Fruit fly (Drosophila melanogaster) whole organism, embryonic: ENCODE measurements around the gene CG12289.
A peak's percentile ranks its signal among the peaks of the same experiment; 100 is the strongest.

Source experiments
- Atf-2 ChIP-seq: fragments of 200-800 bp; sonication (Bioruptor generic); optimal IDR thresholded peaks from 2 replicates; lab custom pipeline; 2016; ENCODE audit warnings: missing biosample characterization, missing genetic modification characterization
- Awh ChIP-seq: fragments of 200-800 bp; sonication (Bioruptor generic); IDR thresholded peaks from 2 replicates; pipeline ENCODE4, ENCODE4 v1.3.6; 2022; ENCODE audit warnings: missing biosample characterization, missing genetic modification characterization
- CG1024 ChIP-seq: fragments of 200-800 bp; sonication (Bioruptor generic); IDR thresholded peaks from 2 replicates; pipeline ENCODE4 v1.3.6; 2022; ENCODE audit warnings: missing biosample characterization, missing genetic modification characterization
- CG10431 ChIP-seq: fragments of 200-800 bp; sonication (Bioruptor generic); optimal IDR thresholded peaks from 3 replicates; lab custom pipeline; 2018; ENCODE audit warnings: missing biosample characterization, mild to moderate bottlenecking, missing genetic modification characterization
- CG10654 ChIP-seq: fragments of 200-800 bp; sonication (Bioruptor generic); optimal IDR thresholded peaks from 2 replicates; lab custom pipeline; 2016; ENCODE audit warnings: missing biosample characterization, missing genetic modification characterization
- CG12155 ChIP-seq: fragments of 200-800 bp; sonication (Bioruptor generic); optimal IDR thresholded peaks from 3 replicates; lab custom pipeline; 2016; ENCODE audit warnings: missing biosample characterization, missing genetic modification characterization
- CG12659 ChIP-seq: fragments of 200-800 bp; sonication (Bioruptor generic); optimal IDR thresholded peaks from 3 replicates; lab custom pipeline; 2017; ENCODE audit warnings: mild to moderate bottlenecking, missing biosample characterization, missing genetic modification reagents, missing genetic modification characterization
- CG13894 ChIP-seq: fragments of 200-800 bp; sonication (Bioruptor generic); optimal IDR thresholded peaks from 3 replicates; lab custom pipeline; 2018; ENCODE audit warnings: missing biosample characterization, mild to moderate bottlenecking, missing genetic modification characterization, moderate library complexity
- CG16863 ChIP-seq: fragments of 200-800 bp; sonication (Bioruptor generic); optimal IDR thresholded peaks from 3 replicates; lab custom pipeline; 2016; ENCODE audit warnings: missing biosample characterization, missing genetic modification characterization
- CG17612 ChIP-seq: fragments of 200-800 bp; sonication (Bioruptor generic); IDR thresholded peaks from 2 replicates; pipeline ENCODE4 v1.3.6; 2022; ENCODE audit warnings: missing biosample characterization, missing genetic modification characterization
- CG17802 ChIP-seq: fragments of 200-800 bp; sonication (Bioruptor generic); optimal IDR thresholded peaks from 2 replicates; lab custom pipeline; 2018; ENCODE audit warnings: missing biosample characterization, mild to moderate bottlenecking, missing genetic modification characterization, moderate library complexity
- CG18476 ChIP-seq: fragments of 200-800 bp; sonication (Bioruptor generic); optimal IDR thresholded peaks from 2 replicates; lab custom pipeline; 2016; ENCODE audit warnings: missing biosample characterization, mild to moderate bottlenecking, missing genetic modification characterization
- CG2116 ChIP-seq: fragments of 200-800 bp; sonication (Bioruptor generic); optimal IDR thresholded peaks from 3 replicates; lab custom pipeline; 2018; ENCODE audit warnings: missing biosample characterization, mild to moderate bottlenecking, missing genetic modification characterization
- CG2120 ChIP-seq: fragments of 200-800 bp; sonication (Bioruptor generic); optimal IDR thresholded peaks from 3 replicates; lab custom pipeline; 2016; ENCODE audit warnings: missing biosample characterization, missing genetic modification characterization
- CG30403 ChIP-seq: fragments of 200-800 bp; sonication (Bioruptor generic); optimal IDR thresholded peaks from 3 replicates; lab custom pipeline; 2016; ENCODE audit warnings: missing biosample characterization, missing genetic modification characterization
- CG3065 ChIP-seq: fragments of 200-800 bp; sonication (Bioruptor generic); optimal IDR thresholded peaks from 2 replicates; lab custom pipeline; 2016; ENCODE audit warnings: missing biosample characterization, missing genetic modification characterization
- CG31365 ChIP-seq: fragments of 200-800 bp; sonication (Bioruptor generic); optimal IDR thresholded peaks from 2 replicates; lab custom pipeline; 2018; ENCODE audit warnings: missing biosample characterization, mild to moderate bottlenecking, missing genetic modification characterization
- CG4328 ChIP-seq: fragments of 200-800 bp; sonication (Bioruptor generic); optimal IDR thresholded peaks from 3 replicates; lab custom pipeline; 2017; ENCODE audit warnings: missing biosample characterization, missing genetic modification reagents, missing genetic modification characterization
- CG4617 ChIP-seq: fragments of 200-800 bp; sonication (Bioruptor generic); optimal IDR thresholded peaks from 3 replicates; lab custom pipeline; 2016; ENCODE audit warnings: missing biosample characterization, missing genetic modification characterization, borderline replicate concordance
- CG6791 ChIP-seq: fragments of 200-800 bp; sonication (Bioruptor generic); IDR thresholded peaks from 3 replicates; pipeline ENCODE4 v1.3.6; 2022; ENCODE audit warnings: missing biosample characterization, missing genetic modification characterization; ENCODE audit not compliant: partially characterized antibody
- CG7271 ChIP-seq: fragments of 200-800 bp; sonication (Bioruptor generic); optimal IDR thresholded peaks from 2 replicates; lab custom pipeline; 2018; ENCODE audit warnings: missing biosample characterization, mild to moderate bottlenecking, missing genetic modification characterization, moderate library complexity
- CG7372 ChIP-seq: fragments of 200-800 bp; sonication (Bioruptor generic); IDR thresholded peaks from 2 replicates; pipeline ENCODE4 v1.3.6; 2022; ENCODE audit warnings: missing biosample characterization, missing genetic modification characterization
- CG7839 ChIP-seq: fragments of 200-800 bp; sonication (Bioruptor generic); optimal IDR thresholded peaks from 3 replicates; lab custom pipeline; 2018; ENCODE audit warnings: missing biosample characterization, mild to moderate bottlenecking, missing genetic modification characterization, moderate library complexity
- CG8281 ChIP-seq: fragments of 200-800 bp; sonication (Bioruptor generic); optimal IDR thresholded peaks from 2 replicates; lab custom pipeline; 2018; ENCODE audit warnings: missing biosample characterization, mild to moderate bottlenecking, missing genetic modification characterization, moderate library complexity
- CG8359 ChIP-seq: fragments of 200-800 bp; sonication (Bioruptor generic); optimal IDR thresholded peaks from 2 replicates; lab custom pipeline; 2017; ENCODE audit warnings: missing biosample characterization, mild to moderate bottlenecking, missing genetic modification characterization, borderline replicate concordance
- CG9876 ChIP-seq: fragments of 200-800 bp; sonication (Bioruptor generic); optimal IDR thresholded peaks from 2 replicates; lab custom pipeline; 2016; ENCODE audit warnings: missing biosample characterization, missing genetic modification characterization
- CoRest ChIP-seq: fragments of 200-800 bp; sonication (Bioruptor generic); optimal IDR thresholded peaks from 3 replicates; lab custom pipeline; 2018; ENCODE audit warnings: missing biosample characterization, mild to moderate bottlenecking, missing genetic modification characterization, moderate library complexity
- D ChIP-seq, 2 experiments: fragments of 200-800 bp in 1 of 2; fragments of >200 bp in 1 of 2; sonication (Bioruptor generic) in 1 of 2; optimal IDR thresholded peaks; 2 replicates in 1 of 2; 3 replicates in 1 of 2; lab custom pipeline; 2017; ENCODE audit warnings: mild to moderate bottlenecking in 1 of 2, missing biosample characterization in 1 of 2, missing genetic modification characterization in 1 of 2, missing genetic modification reagents in 1 of 2
- E2f1 ChIP-seq: fragments of 200-800 bp; sonication (Bioruptor generic); IDR thresholded peaks from 2 replicates; pipeline ENCODE4 v1.3.6; 2022; ENCODE audit warnings: missing biosample characterization, missing genetic modification characterization
- Ets65A ChIP-seq: fragments of 200-800 bp; sonication (Bioruptor generic); peaks from one replicate; lab custom pipeline; 2016; ENCODE audit warnings: missing biosample characterization, missing genetic modification characterization
- Gsc ChIP-seq: fragments of 200-800 bp; sonication (Bioruptor generic); IDR thresholded peaks from 2 replicates; pipeline ENCODE4 v1.3.6; 2022; ENCODE audit warnings: missing biosample characterization, missing genetic modification characterization
- Gug ChIP-seq: fragments of 200-800 bp; sonication (Bioruptor generic); IDR thresholded peaks from 4 replicates; pipeline ENCODE4 v1.3.6; 2022; ENCODE audit warnings: missing biosample characterization, missing genetic modification characterization
- Lhr ChIP-seq: fragments of 200-800 bp; sonication (Bioruptor generic); optimal IDR thresholded peaks from 3 replicates; lab custom pipeline; 2017; ENCODE audit warnings: mild to moderate bottlenecking, missing biosample characterization, missing genetic modification reagents, missing genetic modification characterization
- Myb ChIP-seq: fragments of 200-800 bp; sonication (Bioruptor generic); optimal IDR thresholded peaks from 2 replicates; lab custom pipeline; 2016; ENCODE audit warnings: missing biosample characterization, missing genetic modification characterization
- Opbp ChIP-seq: fragments of 200-800 bp; sonication (Bioruptor generic); IDR thresholded peaks from 3 replicates; pipeline ENCODE4 v1.3.6; 2022; ENCODE audit warnings: missing biosample characterization, missing genetic modification characterization; ENCODE audit not compliant: partially characterized antibody
- Rfx ChIP-seq: fragments of 200-800 bp; sonication (Bioruptor generic); IDR thresholded peaks from 2 replicates; pipeline ENCODE4 v1.3.6; 2022; ENCODE audit warnings: missing biosample characterization, missing genetic modification characterization
- cas ChIP-seq: fragments of 200-800 bp; sonication (Bioruptor generic); IDR thresholded peaks from 2 replicates; pipeline ENCODE4 v1.3.6; 2022; ENCODE audit warnings: missing biosample characterization, missing genetic modification characterization
- cwo ChIP-seq: fragments of 200-800 bp; sonication (Bioruptor generic); optimal IDR thresholded peaks from 3 replicates; lab custom pipeline; 2017; ENCODE audit warnings: missing biosample characterization, missing genetic modification characterization, mild to moderate bottlenecking, moderate library complexity, missing genetic modification reagents
- dan ChIP-seq: fragments of 200-800 bp; sonication (Bioruptor generic); IDR thresholded peaks from 2 replicates; pipeline ENCODE4 v1.3.6; 2022; ENCODE audit warnings: missing biosample characterization, missing genetic modification characterization
- danr ChIP-seq: fragments of 200-800 bp; sonication (Bioruptor generic); IDR thresholded peaks from 2 replicates; pipeline ENCODE4 v1.3.6; 2022; ENCODE audit warnings: missing biosample characterization, missing genetic modification characterization
- dpn ChIP-seq, 2 experiments: fragments of 200-800 bp; sonication (Bioruptor generic); optimal IDR thresholded peaks; 3 replicates each; lab custom pipeline; 2016; ENCODE audit warnings: missing biosample characterization in 2 of 2, missing genetic modification characterization in 2 of 2
- en ChIP-seq: fragments of 200-800 bp; sonication (Bioruptor generic); optimal IDR thresholded peaks from 2 replicates; lab custom pipeline; 2016; ENCODE audit warnings: missing biosample characterization, missing genetic modification characterization
- fd102C ChIP-seq: fragments of 200-800 bp; sonication (Bioruptor generic); optimal IDR thresholded peaks from 2 replicates; lab custom pipeline; 2018; ENCODE audit warnings: missing biosample characterization, mild to moderate bottlenecking, missing genetic modification characterization, moderate library complexity
- fd64A ChIP-seq: fragments of 200-800 bp; sonication (Bioruptor generic); optimal IDR thresholded peaks from 3 replicates; lab custom pipeline; 2018; ENCODE audit warnings: missing biosample characterization, mild to moderate bottlenecking, missing genetic modification characterization
- fd96Cb ChIP-seq: fragments of 200-800 bp; sonication (Bioruptor generic); optimal IDR thresholded peaks from 2 replicates; lab custom pipeline; 2018; ENCODE audit warnings: missing biosample characterization, mild to moderate bottlenecking, missing genetic modification characterization, moderate library complexity
- her ChIP-seq: fragments of 200-800 bp; sonication (Bioruptor generic); optimal IDR thresholded peaks from 2 replicates; lab custom pipeline; 2016; ENCODE audit warnings: missing biosample characterization, missing genetic modification characterization
- hth ChIP-seq: fragments of >200 bp; optimal IDR thresholded peaks from 2 replicates; lab custom pipeline; 2017; ENCODE audit warnings: inconsistent platforms
- nau ChIP-seq: fragments of 200-800 bp; sonication (Bioruptor generic); optimal IDR thresholded peaks from 3 replicates; lab custom pipeline; 2017; ENCODE audit warnings: missing biosample characterization, mild to moderate bottlenecking, missing genetic modification characterization, missing genetic modification reagents
- nerfin-2 ChIP-seq: fragments of 200-800 bp; sonication (Bioruptor generic); IDR thresholded peaks from 2 replicates; pipeline ENCODE4 v1.3.6; 2022; ENCODE audit warnings: missing biosample characterization, missing genetic modification characterization; ENCODE audit not compliant: partially characterized antibody
- sna ChIP-seq: fragments of 200-800 bp; sonication (Bioruptor generic); IDR thresholded peaks from 2 replicates; pipeline ENCODE4 v1.3.6; 2022; ENCODE audit warnings: missing biosample characterization, missing genetic modification characterization; ENCODE audit not compliant: partially characterized antibody

Gene CG12289

DNA sequence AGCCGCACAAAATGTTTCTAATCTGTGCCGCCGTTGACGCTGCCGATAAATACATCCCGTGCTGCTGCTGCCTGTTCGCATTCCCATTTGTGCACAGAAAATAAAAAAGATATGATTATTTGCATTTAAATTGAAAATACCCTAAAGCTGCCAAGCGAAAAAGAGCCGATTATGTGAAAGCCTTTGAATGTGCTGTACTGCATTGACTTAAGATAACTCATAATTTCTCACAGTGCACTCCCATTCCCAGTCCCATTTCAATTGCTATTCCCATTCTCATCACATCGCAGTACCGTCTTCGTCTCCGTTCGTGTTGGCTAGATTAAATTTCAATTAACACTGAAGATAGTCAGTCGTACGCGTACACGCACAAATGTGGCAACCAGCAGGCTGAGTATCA, 9.3 kb downstream of the CG12289 start (continued):
- TF ChIP-seq Awh (GFP tag; lab: Robert Waterston, UW) (no peak), CG13894 (no peak), Lhr (GFP tag; lab: Kevin White, UChicago) (no peak), nau (GFP tag; lab: Kevin White, UChicago) (peak; percentile 15), hth (lab: Kevin White, UChicago) (no peak), CG17802 (peak; percentile 28), CG12155 (GFP tag; lab: Kevin White, UChicago) (peak; percentile 21), CG7839 (tag; lab: Kevin White, UChicago) (peak; percentile 62), Opbp (GFP tag; lab: Robert Waterston, UW) (no peak), CG30403 (GFP tag; lab: Kevin White, UChicago) (peak; percentile 58), fd102C (no peak), CG4617 (GFP tag; lab: Kevin White, UChicago) (no peak), CG3065 (GFP tag; lab: Kevin White, UChicago) (no peak), dan (GFP tag; lab: Robert Waterston, UW) (no peak), fd64A (GFP tag; lab: Kevin White, UChicago) (no peak), her (GFP tag; lab: Kevin White, UChicago) (peak; percentile 7), CG10431 (GFP tag; lab: Kevin White, UChicago) (no peak), CG6791 (no peak), Atf-2 (GFP tag; lab: Kevin White, UChicago) (peak; percentile 42), Gug (GFP tag; lab: Robert Waterston, UW) (peak; percentile 69), cas (GFP tag; lab: Robert Waterston, UW) (no peak), CoRest (tag; lab: Kevin White, UChicago) (peak; percentile 40), danr (GFP tag; lab: Robert Waterston, UW) (no peak), fd96Cb (peak; percentile 62), CG10654 (GFP tag; lab: Kevin White, UChicago) (peak; percentile 1), Gsc (GFP tag; lab: Robert Waterston, UW) (0 out of 2 replicates have a peak, but pooled peaks have one; percentile 45), CG17612 (GFP tag; lab: Robert Waterston, UW) (no peak), sna (no peak), Myb (GFP tag; lab: Kevin White, UChicago) (peak; percentile 17), cwo (GFP tag; lab: Kevin White, UChicago) (peak; percentile 37), dpn (GFP tag; optimal IDR thresholded peaks at IDR 0.05; lab: Kevin White, UChicago) (peak; percentile 32 to 44), CG7271 (tag; lab: Kevin White, UChicago) (no peak), CG8281 (tag; lab: Kevin White, UChicago) (no peak), D (optimal IDR thresholded peaks at IDR 0.05; lab: Kevin White, UChicago) (no peak), D (GFP tag; optimal IDR thresholded peaks at IDR 0.05; lab: Kevin White, UChicago) (peak; percentile 57), CG1024 (GFP tag; lab: Robert Waterston, UW) (peak; percentile 55; the same call in 1 of the 2 replicates), CG4328 (GFP tag; lab: Kevin White, UChicago) (no peak), CG16863 (GFP tag; lab: Kevin White, UChicago) (peak; percentile 57), CG7372 (GFP tag; lab: Robert Waterston, UW) (peak; percentile 21; the same call in 1 of the 2 replicates), en (GFP tag; lab: Kevin White, UChicago) (no peak), CG8359 (GFP tag; lab: Kevin White, UChicago) (no peak), CG18476 (GFP tag; lab: Kevin White, UChicago) (no peak), CG31365 (tag; lab: Kevin White, UChicago) (no peak), CG2120 (GFP tag; lab: Kevin White, UChicago) (peak; percentile 53), nerfin-2 (GFP tag; lab: Robert Waterston, UW) (no peak), CG2116 (GFP tag; lab: Kevin White, UChicago) (no peak), Rfx (GFP tag; lab: Robert Waterston, UW) (peak; percentile 69), CG12659 (peak; percentile 28), E2f1 (GFP tag; lab: Robert Waterston, UW) (peak; percentile 38; the same call in 1 of the 2 replicates), Ets65A (GFP tag; lab: Kevin White, UChicago) (peak; percentile 97), CG9876 (GFP tag; lab: Kevin White, UChicago) (peak; percentile 16)
